Fruit fly (Drosophila melanogaster) whole organism, embryonic: ENCODE measurements around the gene CG14515.

Experiments
- CG10366 ChIP-seq: fragments of 200-800 bp; sonication (Bioruptor generic); IDR thresholded peaks from 2 replicates; pipeline ENCODE4 v1.3.6; 2022; ENCODE audit warnings: missing biosample characterization, missing genetic modification characterization
- CG11093 ChIP-seq: fragments of 200-800 bp; sonication (Bioruptor generic); IDR thresholded peaks from 3 replicates; pipeline ENCODE4 v1.3.6; 2022; ENCODE audit warnings: missing biosample characterization, missing genetic modification characterization
- CG12219 ChIP-seq: fragments of 200-800 bp; sonication (Bioruptor generic); optimal IDR thresholded peaks from 3 replicates; lab custom pipeline; 2018; ENCODE audit warnings: missing biosample characterization, mild to moderate bottlenecking, missing genetic modification characterization
- CG13123 ChIP-seq: fragments of 200-800 bp; sonication (Bioruptor generic); optimal IDR thresholded peaks from 2 replicates; lab custom pipeline; 2016; ENCODE audit warnings: missing biosample characterization, missing genetic modification characterization
- CG14014 ChIP-seq: fragments of 200-800 bp; sonication (Bioruptor generic); IDR thresholded peaks from 2 replicates; pipeline ENCODE4 v1.3.6; 2022; ENCODE audit warnings: missing biosample characterization, missing genetic modification characterization
- CG14050 ChIP-seq: fragments of 200-800 bp; sonication (Bioruptor generic); IDR thresholded peaks from 3 replicates; pipeline ENCODE4 v1.3.6; 2022; ENCODE audit warnings: missing biosample characterization, missing genetic modification characterization
- CG16815 ChIP-seq: fragments of 200-800 bp; sonication (Bioruptor generic); optimal IDR thresholded peaks from 3 replicates; lab custom pipeline; 2017; ENCODE audit warnings: missing biosample characterization, mild to moderate bottlenecking, missing genetic modification characterization
- CG17912 ChIP-seq: fragments of 200-800 bp; sonication (Bioruptor generic); optimal IDR thresholded peaks from 2 replicates; lab custom pipeline; 2018; ENCODE audit warnings: missing biosample characterization, mild to moderate bottlenecking, missing genetic modification characterization
- CG18476 ChIP-seq: fragments of 200-800 bp; sonication (Bioruptor generic); optimal IDR thresholded peaks from 2 replicates; lab custom pipeline; 2016; ENCODE audit warnings: missing biosample characterization, mild to moderate bottlenecking, missing genetic modification characterization
- CG18599 ChIP-seq: fragments of 200-800 bp; sonication (Bioruptor generic); optimal IDR thresholded peaks from 3 replicates; lab custom pipeline; 2017; ENCODE audit warnings: missing biosample characterization, missing genetic modification characterization, mild to moderate bottlenecking, moderate library complexity, missing genetic modification reagents
- CG2129 ChIP-seq: fragments of 200-800 bp; sonication (Bioruptor generic); IDR thresholded peaks from 2 replicates; pipeline ENCODE4 v1.3.6; 2022; ENCODE audit warnings: missing biosample characterization, missing genetic modification characterization; ENCODE audit not compliant: partially characterized antibody
- CG32767 ChIP-seq: fragments of 200-800 bp; sonication (Bioruptor generic); IDR thresholded peaks from 2 replicates; pipeline ENCODE4 v1.3.6; 2022; ENCODE audit warnings: missing biosample characterization, missing genetic modification characterization
- CG32772 ChIP-seq: fragments of 200-800 bp; sonication (Bioruptor generic); IDR thresholded peaks from 2 replicates; pipeline ENCODE4 v1.3.6; 2022; ENCODE audit warnings: missing biosample characterization, missing genetic modification characterization
- CG33557 ChIP-seq: fragments of 200-800 bp; sonication (Bioruptor generic); optimal IDR thresholded peaks from 2 replicates; lab custom pipeline; 2019; ENCODE audit warnings: missing biosample characterization, mild to moderate bottlenecking, missing genetic modification characterization, moderate library complexity
- CG3995 ChIP-seq: fragments of 200-800 bp; sonication (Bioruptor generic); optimal IDR thresholded peaks from 3 replicates; lab custom pipeline; 2016; ENCODE audit warnings: missing biosample characterization, missing genetic modification characterization
- CG4707 ChIP-seq: fragments of 200-800 bp; sonication (Bioruptor generic); optimal IDR thresholded peaks from 2 replicates; lab custom pipeline; 2018; ENCODE audit warnings: missing biosample characterization, mild to moderate bottlenecking, missing genetic modification characterization, moderate library complexity
- CG6765 ChIP-seq: fragments of 200-800 bp; sonication (Bioruptor generic); optimal IDR thresholded peaks from 3 replicates; lab custom pipeline; 2017; ENCODE audit warnings: missing biosample characterization, mild to moderate bottlenecking, missing genetic modification characterization
- CG6813 ChIP-seq: fragments of 200-800 bp; sonication (Bioruptor generic); optimal IDR thresholded peaks from 2 replicates; lab custom pipeline; 2017; ENCODE audit warnings: missing biosample characterization, missing genetic modification characterization, mild to moderate bottlenecking, moderate library complexity, missing genetic modification reagents
- CG7928 ChIP-seq: fragments of 200-800 bp; sonication (Bioruptor generic); optimal IDR thresholded peaks from 2 replicates; lab custom pipeline; 2017; ENCODE audit warnings: missing biosample characterization, mild to moderate bottlenecking, missing genetic modification characterization
- CG7963 ChIP-seq: fragments of 200-800 bp; sonication (Bioruptor generic); IDR thresholded peaks from 3 replicates; pipeline ENCODE4 v1.3.6; 2022; ENCODE audit warnings: missing biosample characterization, missing genetic modification characterization; ENCODE audit not compliant: partially characterized antibody
- CG8281 ChIP-seq: fragments of 200-800 bp; sonication (Bioruptor generic); optimal IDR thresholded peaks from 2 replicates; lab custom pipeline; 2018; ENCODE audit warnings: missing biosample characterization, mild to moderate bottlenecking, missing genetic modification characterization, moderate library complexity
- CG9932 ChIP-seq: fragments of 200-800 bp; sonication (Bioruptor generic); IDR thresholded peaks from 2 replicates; pipeline ENCODE4 v1.3.6; 2022; ENCODE audit warnings: missing biosample characterization, missing genetic modification characterization
- D19A ChIP-seq: fragments of 200-800 bp; optimal IDR thresholded peaks from 3 replicates; lab custom pipeline; 2019; ENCODE audit warnings: missing biosample characterization, mild to moderate bottlenecking, missing genetic modification characterization, moderate library complexity
- HLH3B ChIP-seq: fragments of 200-800 bp; sonication (Bioruptor generic); IDR thresholded peaks from 2 replicates; pipeline ENCODE4 v1.3.6; 2022; ENCODE audit warnings: missing biosample characterization, missing genetic modification characterization
- Nf-YB ChIP-seq: fragments of 200-800 bp; sonication (Bioruptor generic); optimal IDR thresholded peaks from 3 replicates; lab custom pipeline; 2019; ENCODE audit warnings: missing biosample characterization, mild to moderate bottlenecking, missing genetic modification characterization, moderate library complexity
- NfI ChIP-seq: fragments of 200-800 bp; sonication (Bioruptor generic); optimal IDR thresholded peaks from 3 replicates; lab custom pipeline; 2018; ENCODE audit warnings: missing biosample characterization, mild to moderate bottlenecking, missing genetic modification characterization, moderate library complexity
- PHDP ChIP-seq: fragments of 200-800 bp; sonication (Bioruptor generic); optimal IDR thresholded peaks from 3 replicates; lab custom pipeline; 2018; ENCODE audit warnings: missing biosample characterization, mild to moderate bottlenecking, missing genetic modification characterization, moderate library complexity
- Ravus ChIP-seq: fragments of 200-800 bp; sonication (Bioruptor generic); IDR thresholded peaks from 2 replicates; pipeline ENCODE4 v1.3.6; 2022; ENCODE audit warnings: missing biosample characterization, missing genetic modification characterization
- Side ChIP-seq: fragments of 200-800 bp; sonication (Bioruptor generic); optimal IDR thresholded peaks from 2 replicates; lab custom pipeline; 2016; ENCODE audit warnings: missing biosample characterization, missing genetic modification characterization
- ase ChIP-seq: fragments of 200-800 bp; sonication (Bioruptor generic); IDR thresholded peaks from 3 replicates; pipeline ENCODE4 v1.3.6; 2022; ENCODE audit warnings: missing biosample characterization, missing genetic modification characterization
- bbx ChIP-seq: fragments of 200-800 bp; sonication (Bioruptor generic); IDR thresholded peaks from 2 replicates; pipeline ENCODE4 v1.3.6; 2022; ENCODE audit warnings: missing biosample characterization, missing genetic modification characterization; ENCODE audit not compliant: partially characterized antibody
- cato ChIP-seq: fragments of 200-800 bp; sonication (Bioruptor generic); optimal IDR thresholded peaks from 2 replicates; lab custom pipeline; 2016; ENCODE audit warnings: missing biosample characterization, missing genetic modification characterization, borderline replicate concordance
- crc ChIP-seq: fragments of 200-800 bp; sonication (Bioruptor generic); optimal IDR thresholded peaks from 2 replicates; lab custom pipeline; 2016; ENCODE audit warnings: missing biosample characterization, missing genetic modification characterization
- dimm ChIP-seq: fragments of 200-800 bp; sonication (Bioruptor generic); IDR thresholded peaks from 2 replicates; pipeline ENCODE4 v1.3.6; 2022; ENCODE audit warnings: missing biosample characterization, missing genetic modification characterization
- eve ChIP-seq, 2 experiments: fragments of >200 bp; optimal IDR thresholded peaks; 2 replicates each; lab custom pipeline; 2017; ENCODE audit warnings: missing biosample characterization in 2 of 2, missing genetic modification characterization in 2 of 2
- fu2 ChIP-seq: fragments of 200-800 bp; sonication (Bioruptor generic); optimal IDR thresholded peaks from 2 replicates; lab custom pipeline; 2016; ENCODE audit warnings: missing biosample characterization, missing genetic modification characterization
- grau ChIP-seq: fragments of 200-800 bp; optimal IDR thresholded peaks from 3 replicates; lab custom pipeline; 2019; ENCODE audit warnings: missing biosample characterization, mild to moderate bottlenecking, missing genetic modification characterization, moderate library complexity
- gsb-n ChIP-seq: fragments of 200-800 bp; sonication (Bioruptor generic); optimal IDR thresholded peaks from 3 replicates; lab custom pipeline; 2018; ENCODE audit warnings: missing biosample characterization, mild to moderate bottlenecking, missing genetic modification characterization
- gt ChIP-seq: fragments of 200-800 bp; sonication (Bioruptor generic); IDR thresholded peaks from 2 replicates; pipeline ENCODE4 v1.3.6; 2022; ENCODE audit warnings: missing biosample characterization, missing genetic modification characterization
- mirr ChIP-seq: fragments of 200-800 bp; sonication (Bioruptor generic); optimal IDR thresholded peaks from 3 replicates; lab custom pipeline; 2018; ENCODE audit warnings: missing biosample characterization, mild to moderate bottlenecking, missing genetic modification characterization
- odd ChIP-seq: fragments of 200-800 bp; sonication (Bioruptor generic); optimal IDR thresholded peaks from 2 replicates; lab custom pipeline; 2017; ENCODE audit warnings: missing biosample characterization, mild to moderate bottlenecking, missing genetic modification characterization
- p53 ChIP-seq: fragments of 200-800 bp; sonication (Bioruptor generic); optimal IDR thresholded peaks from 2 replicates; lab custom pipeline; 2016; ENCODE audit warnings: missing biosample characterization, missing genetic modification characterization
- run ChIP-seq: fragments of 200-800 bp; sonication (Bioruptor generic); optimal IDR thresholded peaks from 3 replicates; lab custom pipeline; 2018; ENCODE audit warnings: missing biosample characterization, mild to moderate bottlenecking, missing genetic modification characterization
- schlank ChIP-seq: fragments of 200-800 bp; sonication (Bioruptor generic); optimal IDR thresholded peaks from 2 replicates; lab custom pipeline; 2018; ENCODE audit warnings: missing biosample characterization, mild to moderate bottlenecking, missing genetic modification characterization
- sqz ChIP-seq: fragments of 200-800 bp; sonication (Bioruptor generic); optimal IDR thresholded peaks from 3 replicates; lab custom pipeline; 2018; ENCODE audit warnings: missing biosample characterization, mild to moderate bottlenecking, missing genetic modification characterization
- tio ChIP-seq: fragments of 200-800 bp; sonication (Bioruptor generic); optimal IDR thresholded peaks from 2 replicates; lab custom pipeline; 2017; ENCODE audit warnings: missing biosample characterization, missing genetic modification characterization, inconsistent platforms
- twi ChIP-seq: fragments of 200-800 bp; optimal IDR thresholded peaks from 2 replicates; lab custom pipeline; 2019; ENCODE audit warnings: missing biosample characterization, mild to moderate bottlenecking, missing genetic modification characterization, moderate library complexity
- usp ChIP-seq: fragments of >200 bp; optimal IDR thresholded peaks from 2 replicates; lab custom pipeline; 2017; ENCODE audit warnings: missing biosample characterization, missing genetic modification characterization
- wor ChIP-seq: fragments of 200-800 bp; sonication (Bioruptor generic); IDR thresholded peaks from 2 replicates; pipeline ENCODE4 v1.3.6; 2022; ENCODE audit warnings: missing biosample characterization, missing genetic modification characterization
- zen ChIP-seq: fragments of 200-800 bp; sonication (Bioruptor generic); optimal IDR thresholded peaks from 3 replicates; lab custom pipeline; 2018; ENCODE audit warnings: missing biosample characterization, mild to moderate bottlenecking, missing genetic modification characterization, moderate library complexity
- zfh2 ChIP-seq: fragments of 200-800 bp; sonication (Bioruptor generic); optimal IDR thresholded peaks from 2 replicates; lab custom pipeline; 2016; ENCODE audit warnings: missing biosample characterization, missing genetic modification characterization

The CG14515 gene

DNA sequence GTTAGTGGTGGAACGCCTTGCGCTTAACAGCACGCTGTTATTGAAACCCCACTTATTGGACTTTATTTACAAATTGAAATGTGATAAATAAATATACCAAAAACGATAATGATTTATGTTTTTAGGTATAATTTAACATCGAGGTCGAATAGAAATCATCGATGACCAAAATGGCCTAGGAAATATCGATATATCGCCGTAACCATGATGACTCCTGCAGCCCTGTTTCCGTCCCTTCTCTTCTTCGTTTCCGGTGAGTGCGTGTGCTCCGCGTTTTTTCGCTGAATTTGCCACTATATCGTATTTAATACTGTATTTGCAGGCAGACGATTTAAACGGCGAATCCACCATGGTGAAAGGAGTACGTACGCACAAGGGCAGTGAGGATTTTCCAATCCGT, 22.6 kb downstream of the CG14515 start, which contains the start of gene eEF1gamma (continued):
- TF ChIP-seq dimm (peak; percentile 87), fu2 (GFP tag; lab: Kevin White, UChicago) (peak; percentile 90), bbx (peak; percentile 96), CG4707 (GFP tag; lab: Kevin White, UChicago) (peak; percentile 93), cato (GFP tag; lab: Kevin White, UChicago) (peak; percentile 91), schlank (tag; lab: Kevin White, UChicago) (peak; percentile 96), CG2129 (GFP tag; lab: Robert Waterston, UW) (peak; percentile 82), CG13123 (GFP tag; lab: Kevin White, UChicago) (peak; percentile 88), gsb-n (peak; percentile 90), zfh2 (GFP tag; lab: Kevin White, UChicago) (peak; percentile 87), grau (tag; lab: Kevin White, UChicago) (peak; percentile 89), zen (tag; lab: Kevin White, UChicago) (peak; percentile 86), HLH3B (GFP tag; lab: Robert Waterston, UW) (peak; percentile 91), CG3995 (GFP tag; lab: Kevin White, UChicago) (peak; percentile 80), CG12219 (peak; percentile 94), gt (GFP tag; lab: Robert Waterston, UW) (peak; percentile 84), sqz (GFP tag; lab: Kevin White, UChicago) (peak; percentile 97), CG17912 (GFP tag; lab: Kevin White, UChicago) (peak; percentile 97), eve (GFP tag; optimal IDR thresholded peaks at IDR 0.05; lab: Kevin White, UChicago) (no peak), CG18599 (GFP tag; lab: Kevin White, UChicago) (peak; percentile 95), tio (GFP tag; lab: Kevin White, UChicago) (no peak), Nf-YB (peak; percentile 83), CG16815 (peak; percentile 84), ase (GFP tag; lab: Robert Waterston, UW) (peak; percentile 93), usp (GFP tag; lab: Kevin White, UChicago) (no peak), CG11093 (GFP tag; lab: Robert Waterston, UW) (peak; percentile 53; the same call in 1 of the 3 replicates), Ravus (GFP tag; lab: Robert Waterston, UW) (peak; percentile 64), CG6765 (GFP tag; lab: Kevin White, UChicago) (peak; percentile 98), CG32767 (GFP tag; lab: Robert Waterston, UW) (peak; percentile 90), CG8281 (tag; lab: Kevin White, UChicago) (peak; percentile 86), NfI (GFP tag; lab: Kevin White, UChicago) (peak; percentile 98), CG14050 (GFP tag; lab: Robert Waterston, UW) (peak; percentile 94), CG14014 (GFP tag; lab: Robert Waterston, UW) (peak; percentile 94), CG7963 (GFP tag; lab: Robert Waterston, UW) (peak; percentile 91), PHDP (peak; percentile 95), run (peak; percentile 82), odd (GFP tag; lab: Kevin White, UChicago) (peak; percentile 97), CG32772 (GFP tag; lab: Robert Waterston, UW) (peak; percentile 89), crc (GFP tag; lab: Kevin White, UChicago) (peak; percentile 94), CG33557 (GFP tag; lab: Kevin White, UChicago) (peak; percentile 95), CG10366 (GFP tag; lab: Robert Waterston, UW) (peak; percentile 92), D19A (tag; lab: Kevin White, UChicago) (peak; percentile 70), CG18476 (peak; percentile 89), Side (peak; percentile 97), wor (GFP tag; lab: Robert Waterston, UW) (peak; percentile 57), mirr (GFP tag; lab: Kevin White, UChicago) (peak; percentile 99), CG6813 (GFP tag; lab: Kevin White, UChicago) (peak; percentile 98), CG9932 (GFP tag; lab: Robert Waterston, UW) (peak; percentile 90), CG7928 (peak; percentile 97), p53 (GFP tag; lab: Kevin White, UChicago) (peak; percentile 93), twi (tag; lab: Kevin White, UChicago) (peak; percentile 81)
